Worm (Caenorhabditis elegans): ENCODE measurements around the gene Y38H8A.12.

The Y38H8A.12 gene

DNA sequence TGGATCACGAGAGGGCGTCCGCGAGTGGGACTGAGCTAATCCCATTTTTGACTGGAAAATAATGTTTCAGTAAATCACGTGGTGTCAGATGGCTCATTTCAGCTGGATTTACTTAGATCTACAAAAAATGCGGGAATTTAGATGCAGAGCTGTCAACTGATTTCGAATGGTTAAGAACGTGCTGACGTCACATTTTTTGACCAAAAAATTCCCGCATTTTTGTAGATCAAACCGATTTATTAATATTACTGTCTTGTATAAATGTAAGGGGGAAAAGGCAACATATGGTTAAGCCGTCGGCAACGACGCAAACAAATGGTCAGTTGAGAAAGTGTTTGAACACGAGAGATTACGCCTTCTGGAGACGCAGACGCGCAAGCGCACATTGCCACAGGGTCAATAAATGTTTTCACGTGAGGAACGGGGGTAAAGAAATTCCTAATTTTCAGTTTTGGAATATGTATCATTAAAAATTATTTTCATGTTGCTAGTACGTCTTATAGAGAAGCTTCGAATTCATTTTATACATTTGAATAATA, 47.9 kb downstream of the Y38H8A.12 start, which contains the start of gene gcl-1:
gcl-1 (minus strand) TSS at position 51 of the 539 bp plus-strand sequence.
- TF ChIP-seq unc-130 (tag; optimal IDR thresholded peaks at IDR 0.05): no peak
- TF ChIP-seq lsy-2 (tag; optimal IDR thresholded peaks at IDR 0.05): no peak
- TF ChIP-seq hlh-17 (GFP tag; optimal IDR thresholded peaks at IDR 0.05; ENCODE audit: borderline replicate concordance): no peak
- TF ChIP-seq F16B12.6 (tag; optimal IDR thresholded peaks at IDR 0.05): no peak
- TF ChIP-seq mdl-1 (tag; optimal IDR thresholded peaks at IDR 0.05): peak in 1 of 2 experiments; percentile 59
- TF ChIP-seq lin-35 (GFP tag; optimal IDR thresholded peaks at IDR 0.05): peak; percentile 13 to 37
- TF ChIP-seq nhr-77 (tag; optimal IDR thresholded peaks at IDR 0.05): no peak
- TF ChIP-seq pqm-1 (tag; optimal IDR thresholded peaks at IDR 0.05): no peak
- TF ChIP-seq skn-1 (tag; optimal IDR thresholded peaks at IDR 0.05): no peak
- no peak for TF ChIP-seq unc-86 (tag; optimal IDR thresholded peaks at IDR 0.05)
- TF ChIP-seq ceh-88 (GFP tag; IDR thresholded peaks at IDR 0.05): no peak
- no peak for TF ChIP-seq ceh-63 (GFP tag; optimal IDR thresholded peaks at IDR 0.05)
- TF ChIP-seq nhr-76 (tag; optimal IDR thresholded peaks at IDR 0.05): no peak
- TF ChIP-seq irx-1 (tag; optimal IDR thresholded peaks at IDR 0.05): no peak
- TF ChIP-seq lin-39 (tag; optimal IDR thresholded peaks at IDR 0.05): no peak
- TF ChIP-seq xbp-1 (tag; optimal IDR thresholded peaks at IDR 0.05): no peak
- TF ChIP-seq nhr-84 (tag; optimal IDR thresholded peaks at IDR 0.05): no peak
- peak; percentile 11 for TF ChIP-seq blmp-1 (tag; optimal IDR thresholded peaks at IDR 0.05)
- peak; percentile 27 for TF ChIP-seq snu-23 (GFP tag; optimal IDR thresholded peaks at IDR 0.05)
- TF ChIP-seq ets-5 (GFP tag; IDR thresholded peaks at IDR 0.05): no peak
- TF ChIP-seq elt-3 (tag; optimal IDR thresholded peaks at IDR 0.05): no peak
- 0 out of 2 replicates have a peak, but pooled peaks have one; percentile 29 for TF ChIP-seq grh-1 (GFP tag; IDR thresholded peaks at IDR 0.05)
- TF ChIP-seq ceh-8 (GFP tag; optimal IDR thresholded peaks at IDR 0.05): no peak
- peak in 1 of 3 experiments; percentile 19 for TF ChIP-seq dpl-1 (GFP tag; optimal IDR thresholded peaks at IDR 0.05)
- no peak for TF ChIP-seq sox-4 (tag; optimal IDR thresholded peaks at IDR 0.05)
- no peak for TF ChIP-seq unc-98 (GFP tag; IDR thresholded peaks at IDR 0.05)
- TF ChIP-seq pax-3 (tag; optimal IDR thresholded peaks at IDR 0.05): no peak
- no peak for TF ChIP-seq zip-4 (GFP tag; optimal IDR thresholded peaks at IDR 0.05)
- TF ChIP-seq ceh-90 (tag; optimal IDR thresholded peaks at IDR 0.05): no peak
- no peak for TF ChIP-seq nhr-28 (tag; optimal IDR thresholded peaks at IDR 0.05)
- TF ChIP-seq lin-13 (GFP tag; optimal IDR thresholded peaks at IDR 0.05): no peak
- TF ChIP-seq ztf-4 (tag; optimal IDR thresholded peaks at IDR 0.05): no peak
- TF ChIP-seq nhr-20 (tag; optimal IDR thresholded peaks at IDR 0.05): no peak
- TF ChIP-seq lin-14 (GFP tag; optimal IDR thresholded peaks at IDR 0.05): no peak
- TF ChIP-seq egl-27 (tag; optimal IDR thresholded peaks at IDR 0.05): no peak
- TF ChIP-seq nhr-11 (tag; optimal IDR thresholded peaks at IDR 0.05): no peak
- no peak for TF ChIP-seq C34B4.2 (tag; optimal IDR thresholded peaks at IDR 0.05)
- no peak for TF ChIP-seq elt-2 (tag; optimal IDR thresholded peaks at IDR 0.05)
